Fruit fly (Drosophila melanogaster) S2 (cell line): ENCODE results near the gene nab.

Experiments
- CG8478 ChIP-seq: fragments of >200 bp; optimal IDR thresholded peaks from 2 replicates; lab custom pipeline; 2018
- CTCF ChIP-seq, 2 experiments: fragments of >200 bp; optimal IDR thresholded peaks; 2 replicates each; lab custom pipeline; 2018

Gene nab

DNA sequence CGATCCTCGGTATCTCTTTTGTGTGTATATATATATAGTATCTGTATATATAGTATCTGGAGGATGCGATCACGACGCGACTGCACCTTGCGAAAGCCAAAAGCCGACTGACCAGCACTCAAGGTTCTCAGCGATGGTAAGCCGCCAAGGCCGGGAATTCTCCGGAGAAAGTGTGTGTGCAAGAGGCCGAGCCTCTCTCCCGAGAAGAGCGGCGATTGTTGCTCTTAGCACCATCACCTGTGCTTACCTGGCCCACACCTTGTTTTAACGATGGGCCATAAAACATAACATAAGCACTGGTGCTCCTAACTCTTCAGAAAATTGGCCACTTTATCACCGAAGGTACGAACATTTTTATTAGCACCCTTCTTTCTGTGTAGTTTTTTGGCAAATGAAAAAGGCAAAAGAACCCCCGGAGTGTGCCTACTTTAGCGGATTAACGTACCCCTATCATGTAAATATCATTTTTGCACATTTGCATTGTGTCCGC, 6.7 kb upstream of the nab start, which contains the start of gene mas:
TSS of gene mas (minus strand) at position 112 of the 490 bp plus-strand sequence.
- TF ChIP-seq CG8478 (lab: Kevin White, UChicago) (no peak), CTCF (optimal IDR thresholded peaks at IDR 0.05; lab: Kevin White, UChicago) (no peak)

DNA sequence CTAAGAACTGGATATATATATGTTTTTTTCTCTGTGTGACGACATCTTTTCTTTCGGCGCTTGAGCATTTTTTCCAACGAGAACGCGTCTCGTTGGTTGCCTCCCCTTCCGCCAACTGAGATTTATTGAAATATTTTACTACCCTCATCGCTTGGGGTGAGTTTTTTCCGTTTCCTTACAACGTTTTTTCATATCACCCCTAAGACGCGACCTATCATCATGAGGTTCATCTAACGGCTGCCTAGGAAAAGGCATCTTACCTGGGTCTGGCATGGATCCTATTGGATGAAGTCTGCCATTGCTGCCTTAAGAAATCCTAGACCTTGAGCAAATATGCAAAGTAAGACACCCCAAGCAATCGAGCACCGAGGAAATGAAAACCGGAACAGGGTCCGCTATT, 1.5 kb downstream of the nab start:
- no peak for TF ChIP-seq CTCF (optimal IDR thresholded peaks at IDR 0.05; lab: Kevin White, UChicago)
- TF ChIP-seq CG8478 (lab: Kevin White, UChicago): no peak

DNA sequence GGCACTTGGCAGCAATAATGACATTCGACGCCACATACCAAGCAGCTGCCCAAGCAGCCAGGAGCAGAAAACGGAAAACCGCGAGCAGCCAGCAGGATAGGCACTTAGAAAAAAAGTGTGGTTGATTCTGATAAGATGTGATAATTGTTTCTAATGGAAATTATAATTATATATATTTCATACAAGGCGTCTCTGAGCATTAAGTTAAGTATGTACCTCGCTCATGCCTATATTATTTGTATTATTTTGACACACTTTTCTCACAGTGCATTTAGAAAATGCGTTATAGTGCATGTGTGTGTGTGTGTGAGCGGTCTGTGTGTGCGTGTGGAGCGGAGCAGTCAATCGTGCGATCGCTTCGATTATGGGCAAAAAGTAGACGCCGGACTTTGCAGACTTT, 2.4 kb downstream of the nab start:
- TF ChIP-seq CTCF (optimal IDR thresholded peaks at IDR 0.05; lab: Kevin White, UChicago) (no peak), CG8478 (lab: Kevin White, UChicago) (no peak)

DNA sequence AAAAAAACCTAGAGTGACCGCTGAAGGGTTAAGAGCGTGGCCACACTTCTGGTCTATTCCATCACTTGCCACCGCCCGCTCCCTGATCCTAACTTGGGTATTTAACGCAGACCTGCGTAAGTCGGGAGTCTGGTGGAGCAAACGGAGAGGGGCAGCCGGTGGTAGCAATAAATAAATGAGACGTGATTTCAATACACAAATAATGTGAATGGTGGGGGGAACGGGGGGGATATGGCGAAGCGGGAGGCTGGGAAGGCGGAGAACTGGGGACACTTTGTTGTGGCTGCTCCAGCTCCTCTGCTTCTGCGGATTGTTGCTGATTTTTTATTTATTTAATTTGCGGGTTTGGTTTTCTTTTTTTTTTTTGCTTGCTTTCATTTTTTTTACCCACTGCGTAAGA, 2.9 kb downstream of the nab start:
- TF ChIP-seq CG8478 (lab: Kevin White, UChicago): no peak
- TF ChIP-seq CTCF (optimal IDR thresholded peaks at IDR 0.05; lab: Kevin White, UChicago): no peak

DNA sequence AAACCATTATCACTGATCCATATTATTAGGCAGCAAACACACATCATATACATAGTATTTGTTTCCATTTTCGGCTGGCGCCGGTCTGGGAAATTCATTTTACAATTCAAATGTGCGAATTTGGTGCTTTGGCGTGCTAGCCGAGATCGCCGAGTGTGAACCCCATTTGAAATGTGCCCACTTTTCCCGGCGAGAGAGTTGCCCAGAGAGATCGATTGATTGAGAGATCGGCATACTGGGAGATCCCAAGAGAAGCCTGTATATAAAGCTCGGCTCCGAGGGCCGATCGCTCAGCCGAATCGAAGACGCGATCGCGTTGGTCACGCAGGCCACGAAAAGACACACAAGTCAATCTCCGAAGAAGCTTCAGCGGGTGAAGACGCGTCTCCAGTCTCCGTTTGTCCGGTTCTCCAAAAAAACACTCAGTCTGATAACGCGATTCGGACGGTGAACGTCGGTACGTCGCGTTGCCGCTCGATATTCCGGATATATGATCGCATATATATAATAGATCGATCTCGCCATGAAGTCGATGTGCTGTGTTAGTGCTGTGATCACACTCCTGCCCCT, 12.2 kb downstream of the nab start, which contains the start of gene CG1299:
TSS of gene CG1299 (plus strand) at position 291 of the 570 bp plus-strand sequence.
- TF ChIP-seq CG8478 (lab: Kevin White, UChicago): no peak
- TF ChIP-seq CTCF (optimal IDR thresholded peaks at IDR 0.05; lab: Kevin White, UChicago): no peak

DNA sequence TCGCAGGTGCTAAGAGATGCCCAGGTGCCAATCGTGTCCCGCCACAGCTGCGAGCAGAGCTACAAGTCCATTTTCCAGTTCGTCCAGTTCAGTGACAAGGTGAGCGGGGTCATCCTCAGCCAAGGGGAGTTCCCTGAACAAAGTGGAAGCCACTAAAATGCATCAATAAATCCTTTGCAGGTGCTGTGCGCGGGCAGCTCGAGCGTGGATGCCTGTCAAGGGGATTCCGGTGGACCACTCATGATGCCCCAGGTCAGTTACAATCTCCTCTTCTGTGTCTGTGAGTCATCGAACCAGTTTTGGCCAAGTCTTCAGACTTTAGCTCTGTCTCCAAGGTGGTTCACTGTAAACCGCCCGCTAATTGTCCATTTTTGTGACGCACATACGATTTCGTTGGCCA, 15.5 kb downstream of the nab start:
- TF ChIP-seq CTCF (optimal IDR thresholded peaks at IDR 0.05; lab: Kevin White, UChicago) (no peak), CG8478 (lab: Kevin White, UChicago) (no peak)

DNA sequence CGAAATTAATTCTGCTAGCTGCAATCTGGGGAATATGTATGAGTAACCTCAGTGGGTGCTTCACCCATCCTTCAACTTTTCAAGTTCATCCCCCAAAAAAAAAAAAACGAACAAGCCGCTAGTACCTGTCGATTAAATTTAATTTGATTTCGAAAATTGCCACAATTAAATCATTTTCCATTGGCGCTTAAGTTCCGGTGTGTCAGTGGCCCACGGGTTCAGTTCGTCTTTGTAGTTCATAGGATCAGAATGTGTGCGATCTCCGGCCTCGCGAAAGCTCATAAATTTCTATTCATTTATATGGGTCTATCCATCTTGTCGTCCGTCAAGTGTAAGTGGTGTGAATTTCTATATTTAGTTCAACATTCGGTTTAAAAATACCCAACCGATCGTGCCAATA, 18.7 kb downstream of the nab start, which contains the start of gene CG32260:
TSS of gene CG32260 (plus strand) at position 301 of the 400 bp plus-strand sequence.
- TF ChIP-seq CG8478 (lab: Kevin White, UChicago) (no peak), CTCF (optimal IDR thresholded peaks at IDR 0.05; lab: Kevin White, UChicago) (no peak)

DNA sequence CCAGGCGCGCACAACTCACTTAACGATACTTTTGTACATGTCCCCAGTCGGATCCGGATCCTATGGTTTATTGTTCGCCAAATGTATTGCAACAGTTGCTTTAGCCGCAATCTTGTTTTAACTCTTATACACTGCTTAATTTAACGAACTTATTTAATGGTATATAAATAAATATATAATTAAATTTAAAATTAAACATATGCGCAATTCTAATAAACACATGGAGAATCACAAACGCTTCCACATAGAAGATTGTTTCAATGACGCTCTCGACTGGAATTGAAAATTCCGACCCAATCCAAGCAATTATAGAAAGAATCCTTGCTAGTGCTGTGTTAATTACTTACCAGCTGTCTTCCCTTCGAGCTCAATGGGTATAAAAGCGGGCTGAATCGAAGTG, 19.6 kb downstream of the nab start, which contains the start of gene Akh:
TSS of gene Akh (plus strand) at position 301 of the 400 bp plus-strand sequence.
- no peak for TF ChIP-seq CTCF (optimal IDR thresholded peaks at IDR 0.05; lab: Kevin White, UChicago)
- TF ChIP-seq CG8478 (lab: Kevin White, UChicago): no peak

DNA sequence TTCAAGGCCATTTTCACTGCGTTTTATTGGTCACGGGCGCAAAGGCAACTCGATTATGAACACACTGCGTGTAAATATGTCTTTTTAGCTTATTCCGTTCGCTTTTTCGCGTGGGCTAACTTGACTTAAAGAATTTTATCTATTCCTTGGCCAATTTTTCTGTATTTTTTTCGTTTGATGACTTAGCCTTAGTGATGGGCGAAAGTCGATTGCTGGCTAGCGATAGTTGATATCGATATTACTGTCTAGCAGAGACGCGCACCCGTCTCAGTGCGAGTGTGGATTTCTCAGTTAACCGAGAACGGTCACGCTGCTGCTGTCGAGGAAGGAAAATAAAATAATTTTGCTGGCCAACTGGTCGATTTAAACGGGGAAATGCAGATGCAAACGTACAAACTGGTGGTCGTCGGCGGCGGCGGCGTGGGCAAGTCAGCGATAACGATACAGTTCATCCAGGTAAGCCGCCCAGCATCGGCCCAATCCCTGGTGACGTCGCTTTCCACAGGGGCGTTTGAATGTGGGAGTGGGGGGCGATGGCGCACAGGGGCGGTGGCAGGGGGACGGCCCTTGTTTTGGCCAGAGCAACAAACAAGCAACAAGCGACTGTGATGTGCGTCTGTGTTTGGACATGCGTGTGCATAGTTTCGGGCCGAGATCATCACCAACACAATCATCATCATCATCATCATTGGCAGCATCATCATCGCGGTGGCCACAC, 21.8 kb downstream of the nab start, which contains the start of the genes Rop and Ras64B:
TSS of gene Rop (minus strand) at position 193 of the 718 bp plus-strand sequence.
TSS of gene Ras64B (plus strand) at position 273 of the 718 bp plus-strand sequence.
- TF ChIP-seq CG8478 (lab: Kevin White, UChicago): no peak
- TF ChIP-seq CTCF (optimal IDR thresholded peaks at IDR 0.05; lab: Kevin White, UChicago): peak in 1 of 2 experiments; percentile 43

DNA sequence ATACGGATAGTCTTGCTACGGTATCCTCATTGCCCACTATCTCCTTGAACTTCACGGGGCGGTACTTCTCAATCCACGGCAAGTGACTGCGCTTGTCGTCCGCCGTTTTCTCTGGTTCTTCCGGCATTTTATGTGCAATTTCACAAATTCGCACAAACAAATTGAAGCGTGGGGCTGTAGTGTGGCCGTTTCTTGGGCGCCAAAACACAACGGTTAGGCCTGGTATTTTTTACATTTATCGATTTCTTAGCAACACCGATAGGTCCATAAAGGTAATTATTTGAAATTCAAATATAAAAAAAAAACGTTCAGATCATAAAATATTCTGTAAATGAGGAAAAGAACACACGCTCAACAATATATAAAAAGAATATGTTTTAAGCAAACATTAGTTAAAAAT, 24.9 kb downstream of the nab start, which contains the start of gene RfC4:
TSS of gene RfC4 (minus strand) at position 182 of the 400 bp plus-strand sequence.
- TF ChIP-seq CTCF (optimal IDR thresholded peaks at IDR 0.05; lab: Kevin White, UChicago) (peak in 1 of 2 experiments; percentile 1), CG8478 (lab: Kevin White, UChicago) (no peak)

DNA sequence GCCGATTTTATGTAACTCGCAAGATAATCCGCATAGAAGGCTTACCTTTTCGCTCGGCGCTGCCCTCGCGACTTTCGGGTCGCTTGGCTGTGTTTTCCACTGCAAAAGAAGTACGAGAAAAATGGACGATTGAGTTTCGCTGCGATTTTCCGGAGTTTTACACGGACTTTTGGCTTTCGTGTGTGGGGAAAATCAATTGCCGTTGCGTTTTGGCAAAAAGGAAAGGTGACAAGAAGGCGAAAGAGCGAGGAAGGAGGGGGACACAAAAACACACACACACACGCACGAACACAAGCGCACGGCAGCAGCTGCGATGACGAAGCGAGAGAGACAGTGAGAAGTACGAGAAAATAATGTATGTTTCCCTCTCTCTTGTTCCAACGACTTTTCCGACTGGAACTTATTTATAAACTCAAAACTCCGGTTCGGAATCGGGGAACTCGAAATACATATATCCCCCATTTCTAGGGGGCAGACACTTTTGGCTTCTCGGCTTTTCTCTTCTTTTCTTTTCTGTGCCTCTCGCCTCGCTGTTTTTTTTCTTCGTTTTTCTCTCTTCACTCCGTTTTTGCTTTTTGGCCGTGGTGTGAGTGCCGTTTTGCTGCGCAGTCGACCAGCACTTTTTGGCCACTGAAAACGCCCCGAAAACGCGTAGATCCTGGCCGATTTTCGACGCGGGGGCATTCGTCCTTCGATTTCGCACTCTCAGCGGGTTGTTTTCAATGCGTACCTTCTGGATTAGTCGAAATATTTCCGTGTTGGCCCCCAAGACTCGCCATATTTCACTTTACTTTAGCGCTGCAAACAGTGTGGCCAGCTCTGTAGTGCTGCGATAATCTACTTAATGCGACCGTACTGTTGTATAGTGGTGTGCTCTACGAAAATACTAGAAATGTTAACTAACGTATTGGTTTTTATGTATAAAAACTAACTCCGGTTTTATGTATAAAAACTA, 26.7 kb downstream of the nab start, which contains the start of gene ens:
TSS of gene ens (minus strand) at position 827 of the 955 bp plus-strand sequence.
- no peak for TF ChIP-seq CG8478 (lab: Kevin White, UChicago)
- peak in 1 of 2 experiments; percentile 18 for TF ChIP-seq CTCF (optimal IDR thresholded peaks at IDR 0.05; lab: Kevin White, UChicago)

DNA sequence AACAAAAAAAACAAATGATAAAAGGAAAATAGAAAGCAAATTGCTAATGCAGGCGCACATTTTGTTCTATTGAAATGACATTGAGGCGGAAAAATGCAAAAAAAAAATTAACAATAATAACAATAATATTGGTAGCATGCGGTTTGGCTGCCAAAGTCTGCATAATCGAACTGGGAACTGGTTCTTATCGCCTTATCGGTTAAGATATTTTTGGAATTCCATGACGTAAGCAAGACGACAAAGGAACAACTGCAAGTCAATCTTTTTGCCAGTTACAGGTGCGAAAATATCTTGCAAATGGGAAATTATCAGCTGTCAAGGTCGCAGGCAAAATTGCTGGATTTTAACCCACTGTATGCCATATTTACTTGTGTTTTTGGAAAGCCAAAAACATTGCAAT, 28.1 kb downstream of the nab start:
- TF ChIP-seq CG8478 (lab: Kevin White, UChicago) (no peak), CTCF (optimal IDR thresholded peaks at IDR 0.05; lab: Kevin White, UChicago) (no peak)

DNA sequence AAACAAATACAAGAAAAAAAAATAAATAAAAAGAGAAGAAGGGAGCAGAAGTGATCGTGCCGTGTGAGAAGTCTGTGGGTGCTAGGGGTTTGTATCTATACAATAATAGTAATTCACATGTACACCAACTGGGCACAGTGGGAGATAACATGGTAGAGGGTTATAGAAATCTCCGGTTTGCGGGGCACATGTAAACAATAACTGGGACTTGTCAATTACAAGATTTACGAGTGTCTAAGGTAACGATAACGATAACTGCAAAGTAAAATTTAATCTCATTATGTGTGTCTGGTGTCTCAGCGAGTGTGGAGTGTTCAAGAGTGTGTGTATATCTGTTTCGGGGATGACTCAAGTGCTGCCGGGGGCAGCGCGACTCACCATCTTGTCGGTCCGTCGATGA, 30.0 kb downstream of the nab start:
- no peak for TF ChIP-seq CG8478 (lab: Kevin White, UChicago)
- TF ChIP-seq CTCF (optimal IDR thresholded peaks at IDR 0.05; lab: Kevin White, UChicago): no peak

DNA sequence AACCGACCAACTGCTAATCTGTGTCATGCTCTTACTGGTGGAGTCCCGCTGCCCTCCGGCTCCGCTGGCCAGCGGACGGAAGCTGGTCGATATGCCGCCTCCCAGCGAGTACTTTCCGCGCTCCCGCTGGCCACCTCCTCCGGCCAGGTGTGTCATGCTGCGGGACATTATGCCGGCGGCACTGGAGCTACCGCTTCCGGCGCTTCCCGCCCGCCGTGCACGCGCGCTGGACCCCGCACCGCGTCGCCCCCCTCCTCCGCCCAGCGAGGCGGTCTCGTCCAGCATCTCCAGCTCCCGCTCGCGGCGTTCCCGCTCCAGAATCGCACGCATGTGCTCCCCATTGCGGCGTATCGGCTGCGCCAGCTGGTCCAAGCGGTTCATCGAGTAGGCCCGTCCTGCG, 32.2 kb downstream of the nab start:
- TF ChIP-seq CTCF (optimal IDR thresholded peaks at IDR 0.05; lab: Kevin White, UChicago): no peak
- no peak for TF ChIP-seq CG8478 (lab: Kevin White, UChicago)
